Worm (Caenorhabditis elegans): Measurements from ENCODE around the gene eif-3.B.

The eif-3.B gene

DNA sequence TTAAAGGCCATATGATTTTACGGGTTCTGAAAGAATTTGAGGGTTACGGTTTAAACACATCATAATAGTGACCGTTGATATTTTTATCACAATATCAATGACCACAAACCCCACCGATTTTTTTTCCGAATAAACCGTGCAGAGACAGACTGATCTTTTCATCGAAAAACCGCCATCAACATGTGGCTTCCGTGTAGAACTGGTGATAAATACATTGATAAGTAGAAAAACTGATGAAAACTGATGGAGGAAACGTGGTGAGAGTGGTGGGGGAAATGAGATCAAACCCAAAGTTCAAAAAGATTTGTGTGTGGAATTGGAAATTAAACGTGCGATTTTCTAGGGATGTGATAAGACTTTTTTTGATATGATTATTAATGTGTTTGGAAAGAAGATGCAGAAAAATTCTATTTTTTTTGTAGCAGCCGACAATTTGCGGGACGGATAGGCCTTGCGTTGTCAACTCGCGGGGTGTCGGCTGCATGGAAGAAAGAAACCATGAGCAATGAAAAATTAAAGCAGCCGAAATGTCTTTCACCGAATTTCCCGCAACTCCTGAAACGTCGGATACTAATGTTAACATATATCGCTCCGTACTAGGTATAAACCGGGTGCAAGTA is 43.5 kb downstream of the eif-3.B start (continued):
- TF ChIP-seq ceh-90 (tag; optimal IDR thresholded peaks at IDR 0.05): no peak
- TF ChIP-seq Y116A8C.19 (tag; optimal IDR thresholded peaks at IDR 0.05; ENCODE audit: borderline replicate concordance): no peak
- no peak for TF ChIP-seq pag-3 (tag; optimal IDR thresholded peaks at IDR 0.05; ENCODE audit: borderline replicate concordance, insufficient read depth)
- TF ChIP-seq C16A3.4 (tag; optimal IDR thresholded peaks at IDR 0.05): no peak
- TF ChIP-seq sup-37 (GFP tag; optimal IDR thresholded peaks at IDR 0.05): no peak
- peak; percentile 44 for TF ChIP-seq nhr-90 (tag; optimal IDR thresholded peaks at IDR 0.05; ENCODE audit: poor library complexity)
- no peak for TF ChIP-seq F16B12.6 (tag; optimal IDR thresholded peaks at IDR 0.05)
- no peak for TF ChIP-seq hlh-17 (GFP tag; optimal IDR thresholded peaks at IDR 0.05; ENCODE audit: borderline replicate concordance)
- TF ChIP-seq mep-1 (tag; optimal IDR thresholded peaks at IDR 0.05): no peak
- TF ChIP-seq unc-62 (GFP tag; optimal IDR thresholded peaks at IDR 0.05): no peak
- TF ChIP-seq ets-5 (GFP tag; IDR thresholded peaks at IDR 0.05): no peak
- no peak for TF ChIP-seq elt-2 (tag; optimal IDR thresholded peaks at IDR 0.05)
- peak; percentile 57 for TF ChIP-seq lin-14 (GFP tag; optimal IDR thresholded peaks at IDR 0.05)
- TF ChIP-seq fkh-8 (tag; optimal IDR thresholded peaks at IDR 0.05): no peak
- TF ChIP-seq hlh-4 (tag; optimal IDR thresholded peaks at IDR 0.05): no peak
- no peak for TF ChIP-seq zag-1 (tag; optimal IDR thresholded peaks at IDR 0.05)
- no peak for TF ChIP-seq ces-1 (GFP tag; optimal IDR thresholded peaks at IDR 0.05)
- no peak for TF ChIP-seq unc-30 (tag; optimal IDR thresholded peaks at IDR 0.05)
- TF ChIP-seq mdl-1 (tag; optimal IDR thresholded peaks at IDR 0.05): peak in 1 of 2 experiments; percentile 5
- TF ChIP-seq nhr-20 (tag; optimal IDR thresholded peaks at IDR 0.05): peak; percentile 60
- no peak for TF ChIP-seq aly-2 (tag; optimal IDR thresholded peaks at IDR 0.05)
- no peak for TF ChIP-seq ceh-8 (GFP tag; optimal IDR thresholded peaks at IDR 0.05)
- no peak for TF ChIP-seq mef-2 (tag; optimal IDR thresholded peaks at IDR 0.05)
- no peak for TF ChIP-seq swsn-7 (tag; optimal IDR thresholded peaks at IDR 0.05)
- no peak for TF ChIP-seq fos-1 (tag; optimal IDR thresholded peaks at IDR 0.05)
- TF ChIP-seq ceh-88 (GFP tag; IDR thresholded peaks at IDR 0.05): no peak
- no peak for TF ChIP-seq lin-15B (tag; optimal IDR thresholded peaks at IDR 0.05)
- no peak for TF ChIP-seq egl-13 (tag; optimal IDR thresholded peaks at IDR 0.05)
- TF ChIP-seq tlp-1 (tag; optimal IDR thresholded peaks at IDR 0.05): no peak
- no peak for TF ChIP-seq nhr-76 (tag; optimal IDR thresholded peaks at IDR 0.05)
- TF ChIP-seq lin-13 (GFP tag; optimal IDR thresholded peaks at IDR 0.05): no peak
- TF ChIP-seq nhr-19 (GFP tag; conservative IDR thresholded peaks at IDR 0.05): no peak
- TF ChIP-seq efl-3 (GFP tag; optimal IDR thresholded peaks at IDR 0.05): no peak
- no peak for TF ChIP-seq nhr-84 (tag; optimal IDR thresholded peaks at IDR 0.05)
- TF ChIP-seq ztf-11 (tag; optimal IDR thresholded peaks at IDR 0.05): no peak
- TF ChIP-seq lin-39 (tag; optimal IDR thresholded peaks at IDR 0.05): no peak
- TF ChIP-seq elt-3 (tag; optimal IDR thresholded peaks at IDR 0.05): peak in 2 of 6 experiments; percentile 6 to 34
- no peak for TF ChIP-seq efl-1 (optimal IDR thresholded peaks at IDR 0.05)
- TF ChIP-seq efl-1 (GFP tag; optimal IDR thresholded peaks at IDR 0.05 in 1 of 2): no peak
- peak in 1 of 2 experiments; percentile 31 for TF ChIP-seq lin-35 (GFP tag; optimal IDR thresholded peaks at IDR 0.05)
- peak; percentile 9 for TF ChIP-seq snpc-4 (tag; optimal IDR thresholded peaks at IDR 0.05)
- no peak for TF ChIP-seq alr-1 (tag; optimal IDR thresholded peaks at IDR 0.05; ENCODE audit: borderline replicate concordance)
- no peak for TF ChIP-seq isw-1 (GFP tag; IDR thresholded peaks at IDR 0.05)

DNA sequence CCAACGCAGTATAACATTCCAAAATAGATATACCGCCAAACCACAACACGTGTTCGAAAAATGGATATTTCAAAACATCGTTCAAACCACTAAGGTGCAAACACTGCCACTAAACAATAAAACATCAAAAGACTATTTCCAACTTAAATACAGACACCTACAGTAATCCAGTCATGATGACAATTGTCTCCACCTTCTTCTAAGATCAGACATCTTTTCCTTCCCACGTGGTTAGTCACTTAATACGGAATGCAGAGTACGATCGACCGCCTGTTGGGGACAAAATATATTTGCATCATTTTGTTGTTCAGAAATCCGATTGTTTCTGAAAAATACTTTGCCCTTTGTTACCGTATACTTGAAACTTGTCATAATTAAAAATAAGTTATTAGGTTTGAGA is 46.0 kb downstream of the eif-3.B start:
- TF ChIP-seq nhr-76 (tag; optimal IDR thresholded peaks at IDR 0.05): no peak
- peak in 1 of 2 experiments; percentile 43 for TF ChIP-seq lsy-2 (tag; optimal IDR thresholded peaks at IDR 0.05)
- no peak for TF ChIP-seq lin-39 (tag; optimal IDR thresholded peaks at IDR 0.05)
- no peak for TF ChIP-seq elt-2 (tag; optimal IDR thresholded peaks at IDR 0.05)
- no peak for TF ChIP-seq unc-86 (tag; optimal IDR thresholded peaks at IDR 0.05)
- no peak for TF ChIP-seq mef-2 (tag; optimal IDR thresholded peaks at IDR 0.05)
- peak in 1 of 2 experiments; percentile 51 for TF ChIP-seq lin-35 (GFP tag; optimal IDR thresholded peaks at IDR 0.05)
- TF ChIP-seq unc-30 (tag; optimal IDR thresholded peaks at IDR 0.05): no peak
- TF ChIP-seq nhr-20 (tag; optimal IDR thresholded peaks at IDR 0.05): peak; percentile 82
- TF ChIP-seq nhr-71 (tag; optimal IDR thresholded peaks at IDR 0.05): no peak
- TF ChIP-seq aly-2 (tag; optimal IDR thresholded peaks at IDR 0.05): no peak
- no peak for TF ChIP-seq mep-1 (tag; optimal IDR thresholded peaks at IDR 0.05)
- TF ChIP-seq snu-23 (GFP tag; optimal IDR thresholded peaks at IDR 0.05): peak; percentile 24
- no peak for TF ChIP-seq xbp-1 (tag; optimal IDR thresholded peaks at IDR 0.05)
